Fruit fly (Drosophila melanogaster) whole organism, pupa: Measurements from ENCODE around the gene RpL8.

Source experiments
- CG10348 ChIP-seq: fragments of 200-800 bp; sonication (Bioruptor generic); IDR thresholded peaks from 2 replicates; pipeline ENCODE4 v1.3.6; 2022; ENCODE audit warnings: missing biosample characterization, missing genetic modification characterization
- CG12605 ChIP-seq: fragments of 200-800 bp; sonication (Bioruptor generic); IDR thresholded peaks from 2 replicates; pipeline ENCODE4 v1.3.6; 2022; ENCODE audit warnings: missing biosample characterization, missing genetic modification characterization
- CG13204 ChIP-seq: fragments of 200-800 bp; sonication (Bioruptor generic); optimal IDR thresholded peaks from 2 replicates; lab custom pipeline; 2018; ENCODE audit warnings: missing biosample characterization, mild to moderate bottlenecking, missing genetic modification characterization, moderate library complexity
- CG14655 ChIP-seq: fragments of 200-800 bp; sonication (Bioruptor generic); optimal IDR thresholded peaks from 3 replicates; lab custom pipeline; 2017; ENCODE audit warnings: mild to moderate bottlenecking, missing biosample characterization, missing genetic modification reagents, missing genetic modification characterization
- CG15710 ChIP-seq: fragments of 200-800 bp; sonication (Bioruptor generic); optimal IDR thresholded peaks from 2 replicates; lab custom pipeline; 2018; ENCODE audit warnings: missing biosample characterization, mild to moderate bottlenecking, missing genetic modification characterization, moderate library complexity
- CG17806 ChIP-seq: fragments of 200-800 bp; sonication (Bioruptor generic); optimal IDR thresholded peaks from 2 replicates; lab custom pipeline; 2018; ENCODE audit warnings: missing biosample characterization, mild to moderate bottlenecking, missing genetic modification characterization, moderate library complexity
- CG32121 ChIP-seq: fragments of 200-800 bp; sonication (Bioruptor generic); IDR thresholded peaks from 2 replicates; pipeline ENCODE4 v1.3.6; 2022; ENCODE audit warnings: missing biosample characterization, missing genetic modification characterization
- CG34367 ChIP-seq: fragments of 200-800 bp; sonication (Bioruptor generic); optimal IDR thresholded peaks from 2 replicates; lab custom pipeline; 2018; ENCODE audit warnings: missing biosample characterization, mild to moderate bottlenecking, missing genetic modification characterization
- CG4496 ChIP-seq: fragments of 200-800 bp; sonication (Bioruptor generic); IDR thresholded peaks from 3 replicates; pipeline ENCODE4 v1.3.6; 2022; ENCODE audit warnings: missing biosample characterization, missing genetic modification characterization
- CG8159 ChIP-seq: fragments of 200-800 bp; sonication (Bioruptor generic); optimal IDR thresholded peaks from 3 replicates; lab custom pipeline; 2018; ENCODE audit warnings: missing biosample characterization, mild to moderate bottlenecking, missing genetic modification characterization, moderate library complexity
- CG8301 ChIP-seq: fragments of 200-800 bp; sonication (Bioruptor generic); optimal IDR thresholded peaks from 2 replicates; lab custom pipeline; 2018; ENCODE audit warnings: missing biosample characterization, mild to moderate bottlenecking, missing genetic modification characterization
- CG9948 ChIP-seq: fragments of 200-800 bp; sonication (Bioruptor generic); optimal IDR thresholded peaks from 2 replicates; lab custom pipeline; 2018; ENCODE audit warnings: missing biosample characterization, mild to moderate bottlenecking, missing genetic modification characterization, moderate library complexity
- D1 ChIP-seq: fragments of 200-800 bp; sonication (Bioruptor generic); optimal IDR thresholded peaks from 2 replicates; lab custom pipeline; 2018; ENCODE audit warnings: missing biosample characterization, mild to moderate bottlenecking, missing genetic modification characterization, moderate library complexity
- EcR ChIP-seq: fragments of 200-800 bp; sonication (Bioruptor generic); optimal IDR thresholded peaks from 3 replicates; lab custom pipeline; 2019; ENCODE audit warnings: missing biosample characterization, missing genetic modification characterization, mild to moderate bottlenecking, moderate library complexity, missing genetic modification reagents
- Ets98B ChIP-seq: fragments of 200-800 bp; sonication (Bioruptor generic); IDR thresholded peaks from 2 replicates; pipeline ENCODE4 v1.3.6; 2022; ENCODE audit warnings: missing biosample characterization, missing genetic modification characterization
- Pif1A ChIP-seq: fragments of 200-800 bp; sonication (Bioruptor generic); optimal IDR thresholded peaks from 3 replicates; lab custom pipeline; 2016; ENCODE audit warnings: missing biosample characterization, missing genetic modification characterization
- Pif1B ChIP-seq: fragments of 200-800 bp; sonication (Bioruptor generic); optimal IDR thresholded peaks from 3 replicates; lab custom pipeline; 2016; ENCODE audit warnings: missing biosample characterization, missing genetic modification characterization
- Snoo ChIP-seq: fragments of 200-800 bp; sonication (Bioruptor generic); optimal IDR thresholded peaks from 3 replicates; lab custom pipeline; 2017; ENCODE audit warnings: missing biosample characterization, mild to moderate bottlenecking, missing genetic modification characterization, inconsistent platforms
- fd96Ca ChIP-seq: fragments of 200-800 bp; sonication (Bioruptor generic); IDR thresholded peaks from 3 replicates; pipeline ENCODE4 v1.3.6; 2022; ENCODE audit warnings: missing biosample characterization, missing genetic modification characterization
- gl ChIP-seq: fragments of 200-800 bp; sonication (Bioruptor generic); optimal IDR thresholded peaks from 2 replicates; lab custom pipeline; 2018; ENCODE audit warnings: missing biosample characterization, mild to moderate bottlenecking, missing genetic modification characterization
- rn ChIP-seq: fragments of 200-800 bp; sonication (Bioruptor generic); IDR thresholded peaks from 2 replicates; pipeline ENCODE4 v1.3.6; 2022; ENCODE audit warnings: missing biosample characterization, missing genetic modification characterization

RpL8 gene

DNA sequence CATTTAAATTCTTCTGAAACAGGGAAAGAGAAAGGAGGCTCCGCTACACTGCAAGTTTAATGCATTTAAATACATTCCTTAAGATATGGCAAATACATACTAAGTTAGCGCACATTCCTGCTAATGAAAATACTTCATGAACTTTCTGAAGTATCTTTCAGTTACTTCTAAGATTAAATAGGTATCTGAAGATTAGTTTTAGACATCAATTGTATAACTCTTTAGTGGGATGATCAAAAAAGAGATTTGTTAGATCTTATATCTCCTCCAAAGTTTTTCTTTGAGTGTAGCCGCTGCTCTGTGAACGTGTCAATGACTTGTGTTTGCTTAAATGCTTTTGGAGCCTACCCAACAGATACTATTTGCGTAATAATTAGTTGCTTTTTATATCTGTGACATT is 12.0 kb upstream of the RpL8 start:
- TF ChIP-seq Snoo (tag; lab: Kevin White, UChicago): no peak
- TF ChIP-seq CG10348 (GFP tag; lab: Robert Waterston, UW): no peak
- TF ChIP-seq CG13204 (GFP tag; lab: Kevin White, UChicago): no peak
- no peak for TF ChIP-seq CG34367 (tag; lab: Kevin White, UChicago)
- TF ChIP-seq EcR (GFP tag; lab: Kevin White, UChicago): peak; percentile 76
- TF ChIP-seq CG12605 (GFP tag; lab: Robert Waterston, UW): no peak
- TF ChIP-seq D1: no peak
- TF ChIP-seq Pif1A: peak; percentile 60
- no peak for TF ChIP-seq Pif1B (GFP tag; lab: Kevin White, UChicago)
- no peak; the same call in 2 of the 3 replicates for TF ChIP-seq CG4496 (GFP tag; lab: Robert Waterston, UW)
- peak; percentile 61 for TF ChIP-seq CG14655
- no peak for TF ChIP-seq rn (GFP tag; lab: Robert Waterston, UW)
- TF ChIP-seq CG15710 (tag; lab: Kevin White, UChicago): peak; percentile 47
- TF ChIP-seq CG8159 (tag; lab: Kevin White, UChicago): peak; percentile 54
- peak; percentile 47 for TF ChIP-seq CG9948 (tag; lab: Kevin White, UChicago)
- no peak for TF ChIP-seq fd96Ca
- peak; percentile 44 for TF ChIP-seq Ets98B (GFP tag; lab: Robert Waterston, UW)
- peak; percentile 61 for TF ChIP-seq CG32121 (GFP tag; lab: Robert Waterston, UW)
- peak; percentile 66 for TF ChIP-seq CG8301 (tag; lab: Kevin White, UChicago)
- TF ChIP-seq gl (tag; lab: Kevin White, UChicago): no peak
- TF ChIP-seq CG17806 (tag; lab: Kevin White, UChicago): peak; percentile 40

- TF ChIP-seq CG4496 (GFP tag; lab: Robert Waterston, UW) (no peak), EcR (GFP tag; lab: Kevin White, UChicago) (peak; percentile 8), Pif1B (GFP tag; lab: Kevin White, UChicago) (peak; percentile 9), CG14655 (peak; percentile 36)
Observed at dm6 chr3L:2577096-2577831, 10.0 kb upstream of the RpL8 start.

DNA sequence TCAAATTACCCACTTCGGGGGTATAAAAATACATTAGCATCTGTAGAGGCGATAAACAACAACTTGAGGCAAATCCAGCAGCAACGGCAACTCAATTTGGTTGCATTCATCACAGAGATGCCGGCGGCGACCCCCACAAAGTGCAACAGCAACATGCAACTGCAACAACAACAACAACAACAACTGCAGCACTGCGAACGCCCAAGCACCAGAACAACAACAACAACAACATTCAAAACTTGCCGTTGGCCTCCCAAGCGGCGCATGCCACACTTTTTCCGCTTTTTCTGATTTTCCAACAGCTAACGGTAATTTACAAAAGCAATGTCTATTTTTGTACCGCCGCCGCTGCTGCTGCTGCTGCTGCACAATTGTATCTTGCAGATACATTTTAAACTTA is 8.9 kb upstream of the RpL8 start:
- TF ChIP-seq CG13204 (GFP tag; lab: Kevin White, UChicago) (no peak), CG15710 (tag; lab: Kevin White, UChicago) (no peak), CG34367 (tag; lab: Kevin White, UChicago) (no peak), CG9948 (tag; lab: Kevin White, UChicago) (no peak), CG14655 (no peak), gl (tag; lab: Kevin White, UChicago) (no peak), CG4496 (GFP tag; lab: Robert Waterston, UW) (no peak), CG10348 (GFP tag; lab: Robert Waterston, UW) (no peak)

- TF ChIP-seq CG9948 (tag; lab: Kevin White, UChicago): peak; percentile 28
- TF ChIP-seq Ets98B (GFP tag; lab: Robert Waterston, UW): peak; percentile 72
- peak; percentile 4 for TF ChIP-seq CG15710 (tag; lab: Kevin White, UChicago)
- peak; percentile 82 for TF ChIP-seq CG14655
- TF ChIP-seq CG8301 (tag; lab: Kevin White, UChicago): peak; percentile 75
- TF ChIP-seq fd96Ca: no peak
- peak; percentile 48 for TF ChIP-seq Pif1A
- TF ChIP-seq gl (tag; lab: Kevin White, UChicago): no peak
- no peak for TF ChIP-seq EcR (GFP tag; lab: Kevin White, UChicago)
- peak; percentile 22 for TF ChIP-seq CG17806 (tag; lab: Kevin White, UChicago)
- TF ChIP-seq D1: no peak
- peak; percentile 69; the same call in 1 of the 2 replicates for TF ChIP-seq CG32121 (GFP tag; lab: Robert Waterston, UW)
- TF ChIP-seq rn (GFP tag; lab: Robert Waterston, UW): peak; percentile 58
- peak; percentile 66 for TF ChIP-seq CG4496 (GFP tag; lab: Robert Waterston, UW)
- TF ChIP-seq Pif1B (GFP tag; lab: Kevin White, UChicago): peak; percentile 30
- no peak for TF ChIP-seq CG13204 (GFP tag; lab: Kevin White, UChicago)
- no peak for TF ChIP-seq CG34367 (tag; lab: Kevin White, UChicago)
- no peak for TF ChIP-seq CG10348 (GFP tag; lab: Robert Waterston, UW)
- TF ChIP-seq Snoo (tag; lab: Kevin White, UChicago): no peak
- peak; percentile 65 for TF ChIP-seq CG12605 (GFP tag; lab: Robert Waterston, UW)
- TF ChIP-seq CG8159 (tag; lab: Kevin White, UChicago): no peak
Observed at dm6 chr3L:2578737-2579136, 8.5 kb upstream of the RpL8 start.

DNA sequence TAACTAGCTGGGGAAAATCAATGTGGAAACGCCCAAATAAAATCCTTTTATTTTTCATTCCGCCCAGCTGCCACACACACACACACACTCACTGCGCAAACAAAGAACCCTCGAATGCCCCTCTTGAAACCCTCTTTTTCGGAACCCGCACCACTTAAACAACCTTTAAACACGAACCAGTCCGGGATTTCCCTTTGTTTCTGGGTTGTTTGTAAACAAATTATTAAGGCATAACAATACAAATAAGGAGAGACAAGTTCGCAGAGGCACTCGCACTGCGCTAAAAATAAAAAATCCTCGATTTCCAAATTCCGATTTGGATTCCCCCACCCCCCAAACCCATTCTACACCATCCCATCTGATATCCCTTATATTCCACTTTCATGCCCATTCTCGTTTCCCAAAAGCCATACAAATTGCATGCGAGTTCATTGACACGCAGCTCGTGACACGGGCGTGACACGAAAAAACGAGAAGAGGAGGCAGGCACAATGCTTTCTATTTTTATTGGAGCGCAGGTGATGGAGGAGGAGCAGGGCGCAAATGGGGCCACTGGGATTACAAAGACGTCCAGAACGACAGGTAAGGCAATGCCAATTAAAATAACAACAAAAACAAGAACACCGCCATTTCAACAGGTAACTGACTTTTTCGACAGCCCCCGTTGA is 7.6 kb upstream of the RpL8 start:
- TF ChIP-seq Pif1A: no peak
- peak; percentile 91 for TF ChIP-seq EcR (GFP tag; lab: Kevin White, UChicago)
- no peak for TF ChIP-seq CG32121 (GFP tag; lab: Robert Waterston, UW)
- TF ChIP-seq Pif1B (GFP tag; lab: Kevin White, UChicago): no peak
- TF ChIP-seq rn (GFP tag; lab: Robert Waterston, UW): no peak
- no peak for TF ChIP-seq CG8301 (tag; lab: Kevin White, UChicago)
- no peak for TF ChIP-seq CG4496 (GFP tag; lab: Robert Waterston, UW)
- no peak for TF ChIP-seq CG9948 (tag; lab: Kevin White, UChicago)
- TF ChIP-seq, all 21 proteins: peak for 1
